Worm (Caenorhabditis elegans) whole organism, mixed stage, embryonic: ENCODE results near the gene F46F5.16.

Experiments
- M03D4.4 ChIP-seq: sonication (generic microtip); optimal IDR thresholded peaks from 2 replicates; lab custom pipeline; 2017; ENCODE audit warnings: mild to moderate bottlenecking, missing genetic modification characterization, missing compliant biosample characterization
- blmp-1 ChIP-seq: fragments of 150-350 bp; optimal IDR thresholded peaks from 2 replicates; lab custom pipeline; 2014; ENCODE audit warnings: missing biosample characterization, missing genetic modification characterization
- ceh-39 ChIP-seq: fragments of 150-350 bp; optimal IDR thresholded peaks from 2 replicates; lab custom pipeline; 2014; ENCODE audit warnings: missing biosample characterization, missing genetic modification characterization
- ceh-43 ChIP-seq: fragments of 200-800 bp; sonication (Bioruptor generic); optimal IDR thresholded peaks from 2 replicates; lab custom pipeline; 2018; ENCODE audit warnings: mild to moderate bottlenecking, missing genetic modification characterization, moderate library complexity, missing compliant biosample characterization
- ces-1 ChIP-seq: fragments of 150-350 bp; optimal IDR thresholded peaks from 2 replicates; lab custom pipeline; 2014; ENCODE audit warnings: missing biosample characterization, missing genetic modification reagents, missing genetic modification characterization
- drap-1 ChIP-seq: fragments of 200-800 bp; sonication (Bioruptor generic); optimal IDR thresholded peaks from 3 replicates; lab custom pipeline; 2018; ENCODE audit warnings: mild to moderate bottlenecking, missing genetic modification characterization, missing compliant biosample characterization
- elt-1 ChIP-seq: sonication (generic microtip); optimal IDR thresholded peaks from 2 replicates; lab custom pipeline; 2017; ENCODE audit warnings: missing genetic modification characterization, mild to moderate bottlenecking, missing compliant biosample characterization, antibody characterized with exemption, moderate library complexity, borderline replicate concordance; ENCODE audit not compliant: insufficient read depth
- ham-2 ChIP-seq: fragments of 200-800 bp; sonication (Bioruptor generic); optimal IDR thresholded peaks from 2 replicates; lab custom pipeline; 2018; ENCODE audit warnings: mild to moderate bottlenecking, missing genetic modification characterization, missing compliant biosample characterization
- hlh-1 ChIP-seq: fragments of 150-350 bp; optimal IDR thresholded peaks from 2 replicates; lab custom pipeline; 2014; ENCODE audit warnings: missing biosample characterization, missing genetic modification reagents, missing genetic modification characterization
- lin-13 ChIP-seq: fragments of 150-350 bp; optimal IDR thresholded peaks from 2 replicates; lab custom pipeline; 2014; ENCODE audit warnings: missing biosample characterization, missing genetic modification characterization
- lin-32 ChIP-seq: fragments of 200-800 bp; sonication (Bioruptor generic); optimal IDR thresholded peaks from 2 replicates; lab custom pipeline; 2018; ENCODE audit warnings: mild to moderate bottlenecking, missing genetic modification characterization, missing compliant biosample characterization
- lsy-2 ChIP-seq: fragments of 150-350 bp; optimal IDR thresholded peaks from 2 replicates; lab custom pipeline; 2014; ENCODE audit warnings: missing biosample characterization, missing genetic modification characterization
- mab-5 ChIP-seq: fragments of 150-350 bp; optimal IDR thresholded peaks from 2 replicates; lab custom pipeline; 2014; ENCODE audit warnings: missing biosample characterization, missing genetic modification characterization
- mls-2 ChIP-seq: sonication (generic microtip); optimal IDR thresholded peaks from 2 replicates; lab custom pipeline; 2016; ENCODE audit warnings: mild to moderate bottlenecking, missing genetic modification characterization, moderate library complexity, missing compliant biosample characterization
- nhr-12 ChIP-seq: fragments of 150-350 bp; optimal IDR thresholded peaks from 2 replicates; lab custom pipeline; 2014; ENCODE audit warnings: missing biosample characterization, missing genetic modification characterization
- nhr-2 ChIP-seq: fragments of 150-350 bp; optimal IDR thresholded peaks from 2 replicates; lab custom pipeline; 2014; ENCODE audit warnings: missing biosample characterization, missing genetic modification characterization
- nhr-237 ChIP-seq: fragments of 150-350 bp; optimal IDR thresholded peaks from 2 replicates; lab custom pipeline; 2014; ENCODE audit warnings: missing biosample characterization, missing genetic modification characterization
- nhr-76 ChIP-seq: sonication (generic microtip); optimal IDR thresholded peaks from 2 replicates; lab custom pipeline; 2017; ENCODE audit warnings: missing biosample characterization, missing genetic modification characterization
- pha-4 ChIP-seq: fragments of 150-350 bp; optimal IDR thresholded peaks from 2 replicates; lab custom pipeline; 2018; ENCODE audit warnings: missing biosample characterization, missing genetic modification reagents, missing genetic modification characterization
- sem-2 ChIP-seq: fragments of 200-800 bp; sonication (Bioruptor generic); optimal IDR thresholded peaks from 2 replicates; lab custom pipeline; 2018; ENCODE audit warnings: mild to moderate bottlenecking, missing genetic modification characterization, missing compliant biosample characterization
- snpc-4 ChIP-seq: fragments of 150-350 bp; optimal IDR thresholded peaks from 2 replicates; lab custom pipeline; 2014; ENCODE audit warnings: missing biosample characterization, missing genetic modification characterization
- sptf-1 ChIP-seq: sonication (generic microtip); optimal IDR thresholded peaks from 2 replicates; lab custom pipeline; 2017; ENCODE audit warnings: mild to moderate bottlenecking, missing genetic modification characterization, moderate library complexity, missing compliant biosample characterization
- tbx-8 ChIP-seq: fragments of 200-800 bp; sonication (Bioruptor generic); optimal IDR thresholded peaks from 2 replicates; lab custom pipeline; 2018; ENCODE audit warnings: mild to moderate bottlenecking, missing genetic modification characterization, moderate library complexity, missing compliant biosample characterization
- unc-120 ChIP-seq: sonication (generic microtip); optimal IDR thresholded peaks from 2 replicates; lab custom pipeline; 2017; ENCODE audit warnings: missing genetic modification characterization, missing compliant biosample characterization; ENCODE audit not compliant: poor library complexity, severe bottlenecking
- unc-62 ChIP-seq: fragments of 150-350 bp; optimal IDR thresholded peaks from 2 replicates; lab custom pipeline; 2014; ENCODE audit warnings: missing biosample characterization, missing genetic modification reagents, missing genetic modification characterization
- ztf-11 ChIP-seq: fragments of 150-350 bp; optimal IDR thresholded peaks from 2 replicates; lab custom pipeline; 2014; ENCODE audit warnings: missing biosample characterization, missing genetic modification characterization

The F46F5.16 gene

DNA sequence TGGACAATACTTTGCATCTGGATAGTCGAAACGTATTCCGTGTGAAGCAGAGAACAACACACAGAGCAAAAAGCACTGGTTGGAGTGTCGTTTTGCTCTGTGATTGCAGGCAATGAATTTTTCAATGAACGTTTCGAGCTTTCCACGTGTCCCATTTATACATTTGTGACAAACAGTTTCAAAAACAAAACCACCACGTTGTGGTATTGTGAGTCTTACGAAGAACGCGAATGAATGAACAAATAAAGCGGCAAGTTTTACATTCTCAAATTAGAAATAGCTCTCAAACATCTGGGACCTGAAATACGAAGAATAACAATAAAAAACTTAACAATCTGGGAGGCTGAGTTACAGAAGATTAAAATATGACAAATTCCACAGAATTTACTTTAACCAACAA, 4.8 kb downstream of the F46F5.16 start, which contains the start of gene F46F5.1:
Gene F46F5.1, minus strand, starts transcription at position 101 of the 400 bp plus-strand sequence.
- no peak for TF ChIP-seq hlh-1 (tag; lab: Kevin White, UChicago)
- no peak for TF ChIP-seq unc-62 (GFP tag; lab: Kevin White, UChicago)

DNA sequence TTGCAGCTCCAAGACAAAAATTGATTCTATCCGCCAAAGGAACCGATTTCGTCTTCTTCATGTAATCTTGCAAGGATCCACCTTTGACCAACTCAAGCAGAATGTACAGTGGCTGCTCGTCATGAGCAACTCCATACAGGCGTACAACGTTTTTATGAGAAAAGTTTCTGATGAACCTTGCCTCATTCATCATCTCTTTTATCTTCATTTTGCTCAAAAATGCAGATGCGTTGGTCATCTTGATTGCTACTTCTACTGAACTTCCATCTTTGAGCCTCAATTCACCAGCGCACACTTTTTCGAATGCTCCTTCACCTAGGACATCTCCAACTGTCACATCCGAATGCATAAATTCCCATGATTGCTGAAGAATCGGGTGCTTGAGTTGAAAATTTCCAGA, 9.9 kb downstream of the F46F5.16 start:
- TF ChIP-seq mab-5 (tag; lab: Kevin White, UChicago) (no peak), ham-2 (GFP tag; lab: Kevin White, UChicago) (no peak), nhr-237 (tag; lab: Kevin White, UChicago) (no peak), snpc-4 (tag; lab: Kevin White, UChicago) (no peak), lsy-2 (tag; lab: Kevin White, UChicago) (no peak), elt-1 (tag; lab: Kevin White, UChicago) (no peak), sptf-1 (tag; lab: Kevin White, UChicago) (no peak), ceh-43 (GFP tag; lab: Kevin White, UChicago) (no peak), sem-2 (no peak), tbx-8 (GFP tag; lab: Kevin White, UChicago) (no peak), nhr-2 (tag; lab: Kevin White, UChicago) (no peak), nhr-76 (no peak), drap-1 (no peak), lin-32 (GFP tag; lab: Kevin White, UChicago) (no peak), ztf-11 (tag; lab: Kevin White, UChicago) (no peak), ces-1 (GFP tag; lab: Kevin White, UChicago) (no peak), M03D4.4 (tag; lab: Kevin White, UChicago) (no peak), nhr-12 (tag; lab: Kevin White, UChicago) (no peak), pha-4 (tag; lab: Kevin White, UChicago) (no peak), unc-120 (no peak)

DNA sequence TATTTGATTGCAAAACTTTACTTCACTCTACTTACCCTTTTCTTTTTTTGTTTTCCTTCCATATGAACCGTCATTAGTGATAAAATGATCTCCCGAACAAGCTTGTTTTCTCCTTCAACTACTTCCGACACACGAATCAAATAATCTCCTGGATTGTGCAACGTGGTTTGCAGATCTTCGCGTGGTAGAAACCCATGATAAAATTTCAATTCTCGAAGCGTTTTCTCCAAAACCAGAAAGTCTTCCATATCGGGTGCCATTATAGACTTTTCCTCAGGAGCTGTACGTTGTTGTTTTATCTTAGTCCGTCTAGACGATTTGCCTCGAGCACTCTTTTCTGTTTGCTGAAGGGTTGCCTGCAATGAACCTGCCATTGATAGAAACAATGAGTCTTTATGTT, 10.4 kb downstream of the F46F5.16 start:
- TF ChIP-seq nhr-237 (tag; lab: Kevin White, UChicago) = no peak
- TF ChIP-seq ham-2 (GFP tag; lab: Kevin White, UChicago) = no peak
- TF ChIP-seq mls-2 (tag; lab: Kevin White, UChicago) = no peak
- TF ChIP-seq nhr-2 (tag; lab: Kevin White, UChicago) = no peak

DNA sequence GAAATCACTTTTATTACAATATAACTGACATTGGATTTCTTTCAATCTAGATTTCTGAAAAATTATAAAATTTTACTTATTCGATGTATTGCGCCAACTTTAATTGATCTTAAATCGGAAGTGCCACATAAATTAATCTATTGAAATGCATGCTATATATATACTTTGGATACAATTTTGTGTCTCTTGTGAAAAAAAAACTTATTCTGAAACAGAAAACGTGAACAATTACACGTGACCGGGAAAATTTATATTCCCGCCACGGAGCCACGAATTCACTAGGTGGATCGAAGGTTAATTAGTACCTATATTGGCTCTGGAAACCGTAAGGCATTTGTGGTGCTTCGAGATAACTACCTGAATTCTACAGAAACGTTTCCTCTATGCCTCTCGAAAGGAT, 12.7 kb downstream of the F46F5.16 start, which contains the start of gene F46F5.14:
Gene F46F5.14, plus strand, starts transcription at position 301 of the 400 bp plus-strand sequence.
- no peak for TF ChIP-seq pha-4 (tag; lab: Kevin White, UChicago)

DNA sequence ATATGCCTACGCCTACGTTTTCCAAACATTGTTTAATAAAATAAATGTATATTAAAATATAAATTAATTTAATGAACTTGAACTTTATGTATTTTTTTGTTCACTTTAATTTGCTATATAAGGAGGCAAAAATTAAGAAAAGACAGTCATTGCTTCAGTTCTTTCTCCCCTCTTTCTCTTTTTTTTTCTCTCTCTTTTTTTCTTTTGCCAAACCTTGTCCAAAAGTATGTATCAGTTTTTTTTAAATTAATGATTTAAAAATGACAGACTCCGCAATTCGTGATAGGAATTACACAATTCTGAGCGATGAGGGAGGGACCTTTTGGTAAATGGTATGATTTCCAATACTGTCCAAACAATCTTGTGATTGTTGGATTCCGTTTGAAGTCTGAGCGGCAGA, 16.0 kb downstream of the F46F5.16 start, which contains the start of gene F46F5.13:
Gene F46F5.13, plus strand, starts transcription at position 301 of the 400 bp plus-strand sequence.
- TF ChIP-seq nhr-2 (tag; lab: Kevin White, UChicago) (no peak), mab-5 (tag; lab: Kevin White, UChicago) (no peak), nhr-76 (no peak), elt-1 (tag; lab: Kevin White, UChicago) (no peak), nhr-237 (tag; lab: Kevin White, UChicago) (no peak), pha-4 (tag; lab: Kevin White, UChicago) (no peak), lin-13 (tag; lab: Kevin White, UChicago) (no peak), mls-2 (tag; lab: Kevin White, UChicago) (no peak), blmp-1 (tag; lab: Kevin White, UChicago) (no peak)

DNA sequence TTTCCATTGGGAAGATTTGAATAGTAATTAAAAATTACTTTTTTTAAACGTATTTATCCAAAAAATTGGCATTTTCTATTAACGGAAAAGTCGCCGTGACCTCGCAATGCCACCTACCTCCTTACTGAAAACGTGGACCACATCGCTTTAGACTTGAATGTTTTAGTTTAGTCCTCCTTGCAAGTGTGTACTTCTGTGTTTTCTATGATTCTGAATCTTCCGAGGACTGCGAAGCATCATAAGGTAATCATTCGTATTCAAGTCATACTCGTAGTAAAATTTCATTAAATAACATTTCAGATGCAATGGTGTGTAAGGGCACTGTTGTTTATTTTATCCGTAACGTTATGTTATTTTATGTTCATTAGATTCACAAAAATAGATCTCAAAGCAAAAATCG, 21.4 kb downstream of the F46F5.16 start, which contains the start of gene F46F5.11:
Gene F46F5.11, plus strand, starts transcription at position 301 of the 400 bp plus-strand sequence.
- TF ChIP-seq pha-4 (tag; lab: Kevin White, UChicago) (no peak), elt-1 (tag; lab: Kevin White, UChicago) (no peak), lin-13 (tag; lab: Kevin White, UChicago) (no peak), snpc-4 (tag; lab: Kevin White, UChicago) (no peak), nhr-12 (tag; lab: Kevin White, UChicago) (no peak), sptf-1 (tag; lab: Kevin White, UChicago) (no peak), lsy-2 (tag; lab: Kevin White, UChicago) (no peak), ceh-39 (tag; lab: Kevin White, UChicago) (no peak)
